Fruit fly (Drosophila melanogaster): ENCODE results near the gene unc-4.

- no peak for TF ChIP-seq pad (GFP tag; optimal IDR thresholded peaks at IDR 0.05)
- no peak for TF ChIP-seq Hr96 (GFP tag; optimal IDR thresholded peaks at IDR 0.05)
- TF ChIP-seq CG14711 (tag; optimal IDR thresholded peaks at IDR 0.05), result no peak
- no peak for TF ChIP-seq kay (GFP tag; ENCODE audit: borderline replicate concordance)
- no peak for TF ChIP-seq CG11617 (GFP tag; optimal IDR thresholded peaks at IDR 0.05)
- no peak for TF ChIP-seq CG1620 (GFP tag; optimal IDR thresholded peaks at IDR 0.05)
- TF ChIP-seq cnc (optimal IDR thresholded peaks at IDR 0.05), result no peak
- TF ChIP-seq CG33017 (tag; optimal IDR thresholded peaks at IDR 0.05), result no peak
- TF ChIP-seq CG12768 (GFP tag; optimal IDR thresholded peaks at IDR 0.05), result no peak
- TF ChIP-seq CG7045 (GFP tag; optimal IDR thresholded peaks at IDR 0.05), result no peak
- no peak for TF ChIP-seq tj (GFP tag; optimal IDR thresholded peaks at IDR 0.05)
- no peak for TF ChIP-seq CG5204 (GFP tag; optimal IDR thresholded peaks at IDR 0.05)
Measured at dm6 chrX:17763622-17764021, 4.7 kb upstream of the unc-4 start.

Data from whole organism, adult.